Worm (Caenorhabditis elegans) whole organism, L2 larva: ENCODE measurements around the gene W06F12.2.

Experiments used
- C34F6.9 ChIP-seq: fragments of 150-350 bp; optimal IDR thresholded peaks from 2 replicates; lab custom pipeline; 2014; ENCODE audit warnings: missing biosample characterization, missing genetic modification characterization
- F13H6.1 ChIP-seq: sonication (generic microtip); optimal IDR thresholded peaks from 2 replicates; lab custom pipeline; 2016; ENCODE audit warnings: missing genetic modification characterization, missing compliant biosample characterization
- R02D3.7 ChIP-seq: fragments of 150-350 bp; optimal IDR thresholded peaks from 2 replicates; lab custom pipeline; 2014; ENCODE audit warnings: missing biosample characterization, missing genetic modification characterization
- Y55F3AM.14 ChIP-seq: fragments of 200-800 bp; sonication (Bioruptor generic); optimal IDR thresholded peaks from 2 replicates; lab custom pipeline; 2018; ENCODE audit warnings: mild to moderate bottlenecking, missing genetic modification characterization, missing compliant biosample characterization
- alr-1 ChIP-seq: fragments of 150-350 bp; optimal IDR thresholded peaks from 2 replicates; lab custom pipeline; 2014; ENCODE audit warnings: missing biosample characterization, missing genetic modification characterization
- ama-1 ChIP-seq: fragments of 150-350 bp; optimal IDR thresholded peaks from 2 replicates; lab custom pipeline; 2018; ENCODE audit warnings: inconsistent platforms
- blmp-1 ChIP-seq: sonication (generic microtip); optimal IDR thresholded peaks from 2 replicates; lab custom pipeline; 2017; ENCODE audit warnings: missing genetic modification characterization, mild to moderate bottlenecking, missing compliant biosample characterization, antibody characterized with exemption, moderate library complexity; ENCODE audit not compliant: insufficient read depth
- ceh-16 ChIP-seq: fragments of 150-350 bp; optimal IDR thresholded peaks from 2 replicates; lab custom pipeline; 2014; ENCODE audit warnings: missing biosample characterization, missing genetic modification characterization
- ceh-82 ChIP-seq: fragments of 150-350 bp; optimal IDR thresholded peaks from 2 replicates; lab custom pipeline; 2014; ENCODE audit warnings: missing biosample characterization, missing genetic modification characterization
- crh-2 ChIP-seq: sonication (generic microtip); optimal IDR thresholded peaks from 2 replicates; lab custom pipeline; 2017; ENCODE audit warnings: missing biosample characterization, missing genetic modification characterization
- dmd-4 ChIP-seq: sonication (generic microtip); optimal IDR thresholded peaks from 2 replicates; lab custom pipeline; 2017; ENCODE audit warnings: missing biosample characterization, missing genetic modification characterization
- egl-27 ChIP-seq: sonication (generic microtip); optimal IDR thresholded peaks from 3 replicates; lab custom pipeline; 2017; ENCODE audit warnings: missing biosample characterization, missing genetic modification reagents, missing genetic modification characterization
- elt-1 ChIP-seq: fragments of 150-350 bp; optimal IDR thresholded peaks from 2 replicates; lab custom pipeline; 2014; ENCODE audit warnings: missing biosample characterization, missing genetic modification characterization
- fos-1 ChIP-seq: fragments of 150-350 bp; optimal IDR thresholded peaks from 2 replicates; lab custom pipeline; 2014; ENCODE audit warnings: missing biosample characterization, missing genetic modification characterization
- gmeb-1 ChIP-seq: fragments of 150-350 bp; optimal IDR thresholded peaks from 2 replicates; lab custom pipeline; 2014; ENCODE audit warnings: missing biosample characterization, missing genetic modification characterization
- lin-11 ChIP-seq: fragments of 150-350 bp; sonication (generic microtip); optimal IDR thresholded peaks from 2 replicates; lab custom pipeline; 2014; ENCODE audit warnings: missing biosample characterization, missing genetic modification characterization, inconsistent platforms, mixed read lengths
- lin-13 ChIP-seq: fragments of 150-350 bp; optimal IDR thresholded peaks from 2 replicates; lab custom pipeline; 2014; ENCODE audit warnings: missing biosample characterization, missing genetic modification reagents, missing genetic modification characterization
- lsy-2 ChIP-seq, 2 experiments: fragments of 150-350 bp in 1 of 2; sonication (generic microtip) in 1 of 2; optimal IDR thresholded peaks; 2 replicates each; lab custom pipeline; 2014 to 2017; ENCODE audit warnings: missing biosample characterization in 2 of 2, missing genetic modification characterization in 2 of 2
- mab-5 ChIP-seq: fragments of 150-350 bp; optimal IDR thresholded peaks from 2 replicates; lab custom pipeline; 2014; ENCODE audit warnings: missing biosample characterization, missing genetic modification characterization
- mbf-1 ChIP-seq: sonication (generic microtip); optimal IDR thresholded peaks from 2 replicates; lab custom pipeline; 2017; ENCODE audit warnings: missing biosample characterization, missing genetic modification characterization
- mdl-1 ChIP-seq, 2 experiments: fragments of 150-350 bp in 1 of 2; sonication (generic microtip) in 1 of 2; optimal IDR thresholded peaks; 2 replicates each; lab custom pipeline; 2017; ENCODE audit warnings: missing biosample characterization in 2 of 2, missing genetic modification characterization in 2 of 2
- nhr-10 ChIP-seq: sonication (generic microtip); optimal IDR thresholded peaks from 2 replicates; lab custom pipeline; 2017; ENCODE audit warnings: missing biosample characterization, missing genetic modification characterization
- nhr-11 ChIP-seq: fragments of 150-350 bp; optimal IDR thresholded peaks from 2 replicates; lab custom pipeline; 2014; ENCODE audit warnings: missing biosample characterization, missing genetic modification characterization
- nhr-12 ChIP-seq: fragments of 150-350 bp; optimal IDR thresholded peaks from 2 replicates; lab custom pipeline; 2014; ENCODE audit warnings: missing biosample characterization, missing genetic modification characterization
- nhr-129 ChIP-seq: fragments of 150-350 bp; optimal IDR thresholded peaks from 2 replicates; lab custom pipeline; 2014; ENCODE audit warnings: missing biosample characterization, missing genetic modification characterization
- nhr-23 ChIP-seq: fragments of 150-350 bp; optimal IDR thresholded peaks from 2 replicates; lab custom pipeline; 2014; ENCODE audit warnings: missing biosample characterization, missing genetic modification reagents, missing genetic modification characterization
- nhr-237 ChIP-seq: fragments of 150-350 bp; optimal IDR thresholded peaks from 2 replicates; lab custom pipeline; 2014; ENCODE audit warnings: missing biosample characterization, missing genetic modification characterization
- nhr-25 ChIP-seq: fragments of 150-350 bp; sonication (generic microtip); optimal IDR thresholded peaks from 3 replicates; lab custom pipeline; 2014; ENCODE audit warnings: missing biosample characterization, missing genetic modification characterization
- nhr-6 ChIP-seq: fragments of 150-350 bp; optimal IDR thresholded peaks from 2 replicates; lab custom pipeline; 2014; ENCODE audit warnings: missing biosample characterization, missing genetic modification characterization
- nhr-77 ChIP-seq: fragments of 150-350 bp; optimal IDR thresholded peaks from 2 replicates; lab custom pipeline; 2014; ENCODE audit warnings: missing biosample characterization, missing genetic modification characterization
- sem-4 ChIP-seq: fragments of 150-350 bp; optimal IDR thresholded peaks from 2 replicates; lab custom pipeline; 2014; ENCODE audit warnings: missing biosample characterization, missing genetic modification reagents, missing genetic modification characterization
- skn-1 ChIP-seq: sonication (generic microtip); optimal IDR thresholded peaks from 2 replicates; lab custom pipeline; 2017; ENCODE audit warnings: missing biosample characterization, missing genetic modification characterization
- sma-9 ChIP-seq, 2 experiments: fragments of 150-350 bp in 1 of 2; sonication (generic microtip) in 1 of 2; optimal IDR thresholded peaks; 2 replicates each; lab custom pipeline; 2014 to 2016; ENCODE audit warnings: missing genetic modification characterization in 2 of 2, mild to moderate bottlenecking in 1 of 2, missing biosample characterization in 1 of 2, missing compliant biosample characterization in 1 of 2, missing genetic modification reagents in 1 of 2, moderate library complexity in 1 of 2
- snpc-4 ChIP-seq: fragments of 150-350 bp; optimal IDR thresholded peaks from 2 replicates; lab custom pipeline; 2014; ENCODE audit warnings: missing biosample characterization, missing genetic modification characterization
- unc-39 ChIP-seq: fragments of 150-350 bp; optimal IDR thresholded peaks from 2 replicates; lab custom pipeline; 2014; ENCODE audit warnings: missing biosample characterization, missing genetic modification characterization
- unc-55 ChIP-seq: fragments of 150-350 bp; sonication (generic microtip); optimal IDR thresholded peaks from 3 replicates; lab custom pipeline; 2014; ENCODE audit warnings: missing biosample characterization, missing genetic modification reagents, missing genetic modification characterization
- unc-62 ChIP-seq: fragments of 150-350 bp; optimal IDR thresholded peaks from 2 replicates; lab custom pipeline; 2014; ENCODE audit warnings: missing biosample characterization, missing genetic modification reagents, missing genetic modification characterization
- zag-1 ChIP-seq: fragments of 150-350 bp; optimal IDR thresholded peaks from 2 replicates; lab custom pipeline; 2014; ENCODE audit warnings: missing biosample characterization, missing genetic modification characterization

Gene W06F12.2

ce11 chrIII:13714950-13715349 is 16.5 kb downstream of the W06F12.2 start:
- TF ChIP-seq snpc-4 (tag; lab: Kevin White, UChicago) (no peak), skn-1 (tag; lab: Kevin White, UChicago) (no peak), nhr-6 (tag; lab: Kevin White, UChicago) (no peak), nhr-23 (no peak), lin-11 (tag; lab: Kevin White, UChicago) (no peak), alr-1 (tag; lab: Kevin White, UChicago) (no peak), nhr-12 (tag; lab: Kevin White, UChicago) (no peak), unc-55 (GFP tag; lab: Kevin White, UChicago) (no peak), ceh-16 (no peak), C34F6.9 (tag; lab: Kevin White, UChicago) (no peak)

- TF ChIP-seq lin-11 (tag; lab: Kevin White, UChicago): no peak
- no peak for TF ChIP-seq nhr-23
- TF ChIP-seq zag-1 (tag; lab: Kevin White, UChicago): no peak
- TF ChIP-seq nhr-77 (tag; lab: Kevin White, UChicago): no peak
- TF ChIP-seq dmd-4 (tag; lab: Kevin White, UChicago): no peak
These were observed 17.7 kb downstream of the W06F12.2 start for ce11 chrIII:13713807-13714206.

- TF ChIP-seq nhr-23 (no peak), nhr-11 (no peak), mab-5 (peak; percentile 35), nhr-129 (tag; lab: Kevin White, UChicago) (no peak), zag-1 (tag; lab: Kevin White, UChicago) (peak; percentile 36), gmeb-1 (tag; lab: Kevin White, UChicago) (no peak), C34F6.9 (tag; lab: Kevin White, UChicago) (peak; percentile 16), sem-4 (tag; lab: Kevin White, UChicago) (peak; percentile 41), mbf-1 (tag; lab: Kevin White, UChicago) (no peak), fos-1 (peak; percentile 7), nhr-6 (tag; lab: Kevin White, UChicago) (no peak), lin-11 (tag; lab: Kevin White, UChicago) (peak; percentile 27), unc-62 (GFP tag; lab: Kevin White, UChicago) (no peak), crh-2 (tag; lab: Kevin White, UChicago) (no peak), unc-39 (tag; lab: Kevin White, UChicago) (no peak), nhr-12 (tag; lab: Kevin White, UChicago) (no peak), nhr-10 (tag; lab: Kevin White, UChicago) (no peak), ceh-82 (tag; lab: Kevin White, UChicago) (no peak), skn-1 (tag; lab: Kevin White, UChicago) (no peak), R02D3.7 (no peak), lsy-2 (tag; optimal IDR thresholded peaks at IDR 0.05; lab: Kevin White, UChicago) (peak in 1 of 2 experiments; percentile 67), egl-27 (tag; lab: Kevin White, UChicago) (no peak), nhr-237 (no peak), ama-1 (lab: Kevin White, UChicago) (no peak), elt-1 (tag; lab: Kevin White, UChicago) (no peak), blmp-1 (tag; lab: Kevin White, UChicago) (peak; percentile 9), lin-13 (peak; percentile 62), F13H6.1 (tag; lab: Kevin White, UChicago) (peak; percentile 99), mdl-1 (tag; optimal IDR thresholded peaks at IDR 0.05; lab: Kevin White, UChicago) (peak in 1 of 2 experiments; percentile 40), sma-9 (GFP tag; optimal IDR thresholded peaks at IDR 0.05; lab: Kevin White, UChicago) (peak; percentile 87), sma-9 (tag; optimal IDR thresholded peaks at IDR 0.05; lab: Kevin White, UChicago) (no peak), unc-55 (GFP tag; lab: Kevin White, UChicago) (peak; percentile 54)
These were observed 18.6 kb downstream of the W06F12.2 start for ce11 chrIII:13712854-13713293.

- TF ChIP-seq nhr-25 (tag; lab: Kevin White, UChicago) (peak; percentile 29), alr-1 (tag; lab: Kevin White, UChicago) (no peak), Y55F3AM.14 (no peak), egl-27 (tag; lab: Kevin White, UChicago) (no peak), F13H6.1 (tag; lab: Kevin White, UChicago) (peak; percentile 11), sma-9 (GFP tag; optimal IDR thresholded peaks at IDR 0.05; lab: Kevin White, UChicago) (peak; percentile 25), sma-9 (tag; optimal IDR thresholded peaks at IDR 0.05; lab: Kevin White, UChicago) (no peak)
- TF ChIP-seq, all 48 proteins: peak for 3
These were observed 20.8 kb downstream of the W06F12.2 start for ce11 chrIII:13710666-13711065.
